Fruit fly (Drosophila melanogaster) whole organism, embryonic: ENCODE results near the gene CG13049.

Source experiments
- BEAF-32 ChIP-seq: fragments of 200-800 bp; sonication (Bioruptor generic); optimal IDR thresholded peaks from 3 replicates; lab custom pipeline; 2017; ENCODE audit warnings: missing biosample characterization, missing genetic modification characterization, mild to moderate bottlenecking, moderate library complexity, missing genetic modification reagents
- Bdp1 ChIP-seq: fragments of 200-800 bp; sonication (Bioruptor generic); optimal IDR thresholded peaks from 3 replicates; lab custom pipeline; 2016; ENCODE audit warnings: missing biosample characterization, missing genetic modification characterization
- Blimp-1 ChIP-seq: fragments of 200-800 bp; sonication (Bioruptor generic); optimal IDR thresholded peaks from 3 replicates; lab custom pipeline; 2018; ENCODE audit warnings: missing biosample characterization, missing genetic modification characterization, mild to moderate bottlenecking, moderate library complexity, missing genetic modification reagents
- CG11504 ChIP-seq: fragments of 200-800 bp; sonication (Bioruptor generic); optimal IDR thresholded peaks from 3 replicates; lab custom pipeline; 2019; ENCODE audit warnings: missing biosample characterization, mild to moderate bottlenecking, missing genetic modification characterization, moderate library complexity
- CG13424 ChIP-seq: fragments of 200-800 bp; sonication (Bioruptor generic); optimal IDR thresholded peaks from 2 replicates; lab custom pipeline; 2019; ENCODE audit warnings: missing biosample characterization, mild to moderate bottlenecking, missing genetic modification characterization, moderate library complexity
- CG14965 ChIP-seq: fragments of 200-800 bp; sonication (Bioruptor generic); optimal IDR thresholded peaks from 2 replicates; lab custom pipeline; 2016; ENCODE audit warnings: missing biosample characterization, missing genetic modification characterization, borderline replicate concordance
- CG15269 ChIP-seq: fragments of 200-800 bp; sonication (Bioruptor generic); optimal IDR thresholded peaks from 2 replicates; lab custom pipeline; 2018; ENCODE audit warnings: missing biosample characterization, mild to moderate bottlenecking, missing genetic modification characterization, moderate library complexity
- CG1529 ChIP-seq: fragments of 200-800 bp; sonication (Bioruptor generic); optimal IDR thresholded peaks from 3 replicates; lab custom pipeline; 2018; ENCODE audit warnings: missing biosample characterization, missing genetic modification characterization
- CG16779 ChIP-seq: fragments of 200-800 bp; sonication (Bioruptor generic); IDR thresholded peaks from 2 replicates; pipeline ENCODE4 v1.3.6; 2022; ENCODE audit warnings: missing biosample characterization, missing genetic modification characterization
- CG17186 ChIP-seq: fragments of 200-800 bp; sonication (Bioruptor generic); optimal IDR thresholded peaks from 3 replicates; lab custom pipeline; 2017; ENCODE audit warnings: missing biosample characterization, missing genetic modification reagents, missing genetic modification characterization
- CG17359 ChIP-seq: fragments of 200-800 bp; sonication (Bioruptor generic); optimal IDR thresholded peaks from 3 replicates; lab custom pipeline; 2018; ENCODE audit warnings: missing biosample characterization, mild to moderate bottlenecking, missing genetic modification characterization, moderate library complexity
- CG2678 ChIP-seq: fragments of 200-800 bp; sonication (Bioruptor generic); optimal IDR thresholded peaks from 3 replicates; lab custom pipeline; 2019; ENCODE audit warnings: missing biosample characterization, mild to moderate bottlenecking, missing genetic modification characterization, moderate library complexity
- CG30431 ChIP-seq: fragments of 200-800 bp; sonication (Bioruptor generic); optimal IDR thresholded peaks from 2 replicates; lab custom pipeline; 2017; ENCODE audit warnings: missing biosample characterization, missing genetic modification characterization
- CG3838 ChIP-seq: fragments of 200-800 bp; sonication (Bioruptor generic); optimal IDR thresholded peaks from 3 replicates; lab custom pipeline; 2016; ENCODE audit warnings: missing biosample characterization, missing genetic modification characterization
- CG9932 ChIP-seq: fragments of 200-800 bp; sonication (Bioruptor generic); IDR thresholded peaks from 2 replicates; pipeline ENCODE4 v1.3.6; 2022; ENCODE audit warnings: missing biosample characterization, missing genetic modification characterization
- D19B ChIP-seq: fragments of 200-800 bp; sonication (Bioruptor generic); optimal IDR thresholded peaks from 2 replicates; lab custom pipeline; 2017; ENCODE audit warnings: missing biosample characterization, mild to moderate bottlenecking, missing genetic modification characterization
- HLH4C ChIP-seq: fragments of 200-800 bp; sonication (Bioruptor generic); IDR thresholded peaks from 3 replicates; pipeline ENCODE4 v1.3.6; 2022; ENCODE audit warnings: missing biosample characterization, missing genetic modification characterization; ENCODE audit not compliant: partially characterized antibody
- Hr51 ChIP-seq, 2 experiments: fragments of 200-800 bp; sonication (Bioruptor generic); optimal IDR thresholded peaks; 2 replicates in 1 of 2; 3 replicates in 1 of 2; lab custom pipeline; 2016 to 2018; ENCODE audit warnings: missing biosample characterization in 2 of 2, missing genetic modification characterization in 2 of 2, mild to moderate bottlenecking in 1 of 2, moderate library complexity in 1 of 2
- Lhr ChIP-seq: fragments of 200-800 bp; sonication (Bioruptor generic); optimal IDR thresholded peaks from 3 replicates; lab custom pipeline; 2017; ENCODE audit warnings: mild to moderate bottlenecking, missing biosample characterization, missing genetic modification reagents, missing genetic modification characterization
- MBD-R2 ChIP-seq: fragments of 200-800 bp; sonication (Bioruptor generic); IDR thresholded peaks from 2 replicates; pipeline ENCODE4 v1.3.6; 2022; ENCODE audit warnings: missing biosample characterization, missing genetic modification characterization
- NK7.1 ChIP-seq: fragments of 200-800 bp; sonication (Bioruptor generic); optimal IDR thresholded peaks from 3 replicates; lab custom pipeline; 2016; ENCODE audit warnings: missing biosample characterization, missing genetic modification characterization
- NfI ChIP-seq: fragments of 200-800 bp; sonication (Bioruptor generic); optimal IDR thresholded peaks from 3 replicates; lab custom pipeline; 2018; ENCODE audit warnings: missing biosample characterization, mild to moderate bottlenecking, missing genetic modification characterization, moderate library complexity
- Oli ChIP-seq: fragments of 200-800 bp; sonication (Bioruptor generic); optimal IDR thresholded peaks from 2 replicates; lab custom pipeline; 2018; ENCODE audit warnings: missing biosample characterization, mild to moderate bottlenecking, missing genetic modification characterization, moderate library complexity
- Opbp ChIP-seq: fragments of 200-800 bp; sonication (Bioruptor generic); IDR thresholded peaks from 3 replicates; pipeline ENCODE4 v1.3.6; 2022; ENCODE audit warnings: missing biosample characterization, missing genetic modification characterization; ENCODE audit not compliant: partially characterized antibody
- PHDP ChIP-seq: fragments of 200-800 bp; sonication (Bioruptor generic); optimal IDR thresholded peaks from 3 replicates; lab custom pipeline; 2018; ENCODE audit warnings: missing biosample characterization, mild to moderate bottlenecking, missing genetic modification characterization, moderate library complexity
- Sox102F ChIP-seq: fragments of 200-800 bp; sonication (Bioruptor generic); optimal IDR thresholded peaks from 2 replicates; lab custom pipeline; 2018; ENCODE audit warnings: missing biosample characterization, mild to moderate bottlenecking, missing genetic modification characterization, moderate library complexity
- Trl ChIP-seq, 3 experiments: fragments of >200 bp in 2 of 3; fragments of 200-800 bp in 1 of 3; sonication (Bioruptor generic) in 1 of 3; optimal IDR thresholded peaks; 2 replicates in 1 of 3; 3 replicates in 2 of 3; lab custom pipeline; 2016 to 2017; ENCODE audit warnings: missing biosample characterization in 1 of 3, missing genetic modification characterization in 1 of 3
- Xrp1 ChIP-seq: fragments of 200-800 bp; sonication (Bioruptor generic); IDR thresholded peaks from 2 replicates; pipeline ENCODE4 v1.3.6; 2022; ENCODE audit warnings: missing biosample characterization, missing genetic modification characterization
- abd-A ChIP-seq: fragments of 200-800 bp; sonication (Bioruptor generic); optimal IDR thresholded peaks from 3 replicates; lab custom pipeline; 2019; ENCODE audit warnings: missing biosample characterization, mild to moderate bottlenecking, missing genetic modification characterization, moderate library complexity
- ac ChIP-seq: fragments of 200-800 bp; sonication (Bioruptor generic); optimal IDR thresholded peaks from 3 replicates; lab custom pipeline; 2017; ENCODE audit warnings: missing biosample characterization, mild to moderate bottlenecking, missing genetic modification characterization
- cas ChIP-seq: fragments of 200-800 bp; sonication (Bioruptor generic); IDR thresholded peaks from 2 replicates; pipeline ENCODE4 v1.3.6; 2022; ENCODE audit warnings: missing biosample characterization, missing genetic modification characterization
- chinmo ChIP-seq: fragments of 200-800 bp; sonication (Bioruptor generic); IDR thresholded peaks from 4 replicates; pipeline ENCODE4 v1.3.6; 2022; ENCODE audit warnings: missing biosample characterization, missing genetic modification characterization; ENCODE audit not compliant: partially characterized antibody
- chn ChIP-seq: fragments of 200-800 bp; sonication (Bioruptor generic); optimal IDR thresholded peaks from 2 replicates; lab custom pipeline; 2016; ENCODE audit warnings: missing biosample characterization, missing genetic modification characterization
- corto ChIP-seq: fragments of 200-800 bp; sonication (Bioruptor generic); optimal IDR thresholded peaks from 2 replicates; lab custom pipeline; 2016; ENCODE audit warnings: missing biosample characterization, mild to moderate bottlenecking, missing genetic modification characterization, moderate library complexity
- dan ChIP-seq: fragments of 200-800 bp; sonication (Bioruptor generic); IDR thresholded peaks from 2 replicates; pipeline ENCODE4 v1.3.6; 2022; ENCODE audit warnings: missing biosample characterization, missing genetic modification characterization
- en ChIP-seq: fragments of 200-800 bp; sonication (Bioruptor generic); optimal IDR thresholded peaks from 2 replicates; lab custom pipeline; 2016; ENCODE audit warnings: missing biosample characterization, missing genetic modification characterization
- ewg ChIP-seq: fragments of 200-800 bp; sonication (Bioruptor generic); optimal IDR thresholded peaks from 3 replicates; lab custom pipeline; 2017; ENCODE audit warnings: mild to moderate bottlenecking, missing biosample characterization, missing genetic modification reagents, missing genetic modification characterization
- fd3F ChIP-seq: fragments of 200-800 bp; sonication (Bioruptor generic); optimal IDR thresholded peaks from 2 replicates; lab custom pipeline; 2018; ENCODE audit warnings: missing biosample characterization, mild to moderate bottlenecking, missing genetic modification characterization, moderate library complexity
- gem ChIP-seq: fragments of 200-800 bp; sonication (Bioruptor generic); optimal IDR thresholded peaks from 2 replicates; lab custom pipeline; 2019; ENCODE audit warnings: missing biosample characterization, mild to moderate bottlenecking, missing genetic modification characterization, moderate library complexity
- kay ChIP-seq: fragments of 200-800 bp; sonication (Bioruptor generic); optimal IDR thresholded peaks from 2 replicates; lab custom pipeline; 2016; ENCODE audit warnings: missing biosample characterization, missing genetic modification characterization
- mld ChIP-seq: fragments of 200-800 bp; sonication (Bioruptor generic); IDR thresholded peaks from 3 replicates; pipeline ENCODE4 v1.3.6; 2022; ENCODE audit warnings: missing biosample characterization, missing genetic modification characterization; ENCODE audit not compliant: partially characterized antibody
- nmo ChIP-seq: fragments of 200-800 bp; sonication (Bioruptor generic); optimal IDR thresholded peaks from 2 replicates; lab custom pipeline; 2018; ENCODE audit warnings: missing biosample characterization, mild to moderate bottlenecking, missing genetic modification characterization, moderate library complexity
- sr ChIP-seq: fragments of 200-800 bp; sonication (Bioruptor generic); IDR thresholded peaks from 3 replicates; pipeline ENCODE4 v1.3.6; 2022; ENCODE audit warnings: missing biosample characterization, missing genetic modification characterization
- sug ChIP-seq: fragments of 200-800 bp; optimal IDR thresholded peaks from 2 replicates; lab custom pipeline; 2019; ENCODE audit warnings: missing biosample characterization, mild to moderate bottlenecking, missing genetic modification characterization, moderate library complexity
- tgo ChIP-seq: fragments of 200-800 bp; sonication (Bioruptor generic); IDR thresholded peaks from 3 replicates; pipeline ENCODE4 v1.3.6; 2022; ENCODE audit warnings: missing biosample characterization, missing genetic modification characterization
- unpg ChIP-seq: fragments of 200-800 bp; sonication (Bioruptor generic); optimal IDR thresholded peaks from 3 replicates; lab custom pipeline; 2018; ENCODE audit warnings: missing biosample characterization, mild to moderate bottlenecking, missing genetic modification characterization, moderate library complexity

Gene CG13049

dm6 chr3L:16286258-16286657 lies 4.5 kb upstream of the CG13049 start (continued):
- peak; percentile 54 for TF ChIP-seq CG13424 (tag; lab: Kevin White, UChicago)

- TF ChIP-seq NfI (no peak), chn (GFP tag; lab: Kevin White, UChicago) (no peak), NK7.1 (GFP tag; lab: Kevin White, UChicago) (no peak), Hr51 (GFP tag; optimal IDR thresholded peaks at IDR 0.05; lab: Kevin White, UChicago) (peak in 1 of 2 experiments; percentile 54), CG1529 (GFP tag; lab: Kevin White, UChicago) (no peak), Lhr (GFP tag; lab: Kevin White, UChicago) (no peak), PHDP (tag; lab: Kevin White, UChicago) (no peak), CG17359 (tag; lab: Kevin White, UChicago) (peak; percentile 5), unpg (GFP tag; lab: Kevin White, UChicago) (peak; percentile 2), chinmo (GFP tag; lab: Robert Waterston, UW) (0 out of 4 replicates have a peak, but pooled peaks have one; percentile 24), dan (GFP tag; lab: Robert Waterston, UW) (no peak), abd-A (tag; lab: Kevin White, UChicago) (no peak), kay (GFP tag; lab: Kevin White, UChicago) (no peak), ewg (GFP tag; lab: Kevin White, UChicago) (no peak), Oli (tag; lab: Kevin White, UChicago) (peak; percentile 15), en (GFP tag; lab: Kevin White, UChicago) (no peak), Blimp-1 (peak; percentile 7), MBD-R2 (GFP tag; lab: Robert Waterston, UW) (no peak), mld (no peak), gem (tag; lab: Kevin White, UChicago) (peak; percentile 29), CG16779 (GFP tag; lab: Robert Waterston, UW) (no peak), CG13424 (tag; lab: Kevin White, UChicago) (peak; percentile 24), fd3F (no peak), Xrp1 (GFP tag; lab: Robert Waterston, UW) (no peak), tgo (0 out of 3 replicates have a peak, but pooled peaks have one; percentile 21), nmo (GFP tag; lab: Kevin White, UChicago) (peak; percentile 9), BEAF-32 (GFP tag; lab: Kevin White, UChicago) (no peak), Sox102F (GFP tag; lab: Kevin White, UChicago) (peak; percentile 36), Bdp1 (GFP tag; lab: Kevin White, UChicago) (no peak), CG17186 (GFP tag; lab: Kevin White, UChicago) (no peak), ac (GFP tag; lab: Kevin White, UChicago) (no peak), D19B (GFP tag; lab: Kevin White, UChicago) (no peak), cas (GFP tag; lab: Robert Waterston, UW) (no peak), CG11504 (peak; percentile 55), sug (tag; lab: Kevin White, UChicago) (no peak), sr (GFP tag; lab: Robert Waterston, UW) (no peak), CG30431 (GFP tag; lab: Kevin White, UChicago) (no peak), Trl (optimal IDR thresholded peaks at IDR 0.05; lab: Kevin White, UChicago) (no peak), Trl (GFP tag; optimal IDR thresholded peaks at IDR 0.05; lab: Kevin White, UChicago) (no peak), CG15269 (peak; percentile 28), CG14965 (GFP tag; lab: Kevin White, UChicago) (no peak), Opbp (GFP tag; lab: Robert Waterston, UW) (no peak), CG9932 (no peak), CG2678 (tag; lab: Kevin White, UChicago) (peak; percentile 36), CG3838 (no peak), HLH4C (GFP tag; lab: Robert Waterston, UW) (no peak), corto (GFP tag; lab: Kevin White, UChicago) (no peak)
These were observed 3.7 kb upstream of the CG13049 start, which contains the start of gene CG13047 for dm6 chr3L:16285346-16285911. CG13047 (minus strand) TSS chr3L:16285396.
